Fruit fly (Drosophila melanogaster) whole organism, embryonic: Measurements from ENCODE around the gene CG2059.
A peak's percentile ranks its signal among the peaks of the same experiment; 100 is the strongest.

Experiments
- Aef1 ChIP-seq: fragments of 200-800 bp; sonication (Bioruptor generic); IDR thresholded peaks from 3 replicates; pipeline ENCODE4 v1.3.6; 2022; ENCODE audit warnings: missing biosample characterization, missing genetic modification characterization
- Asciz ChIP-seq: fragments of 200-800 bp; sonication (Bioruptor generic); optimal IDR thresholded peaks from 2 replicates; lab custom pipeline; 2017; ENCODE audit warnings: missing biosample characterization, mild to moderate bottlenecking, missing genetic modification characterization, missing genetic modification reagents
- Atf6 ChIP-seq: fragments of 200-800 bp; sonication (Bioruptor generic); IDR thresholded peaks from 2 replicates; pipeline ENCODE4 v1.3.6; 2022; ENCODE audit warnings: missing biosample characterization, missing genetic modification characterization
- Blimp-1 ChIP-seq: fragments of 200-800 bp; sonication (Bioruptor generic); optimal IDR thresholded peaks from 3 replicates; lab custom pipeline; 2018; ENCODE audit warnings: missing biosample characterization, missing genetic modification characterization, mild to moderate bottlenecking, moderate library complexity, missing genetic modification reagents
- CG10959 ChIP-seq: fragments of 200-800 bp; sonication (Bioruptor generic); IDR thresholded peaks from 2 replicates; pipeline ENCODE4 v1.3.6; 2022; ENCODE audit warnings: missing biosample characterization, missing genetic modification characterization
- CG11560 ChIP-seq: fragments of 200-800 bp; sonication (Bioruptor generic); IDR thresholded peaks from 3 replicates; pipeline ENCODE4 v1.3.6; 2022; ENCODE audit warnings: missing biosample characterization, missing genetic modification characterization
- CG12155 ChIP-seq: fragments of 200-800 bp; sonication (Bioruptor generic); optimal IDR thresholded peaks from 3 replicates; lab custom pipeline; 2016; ENCODE audit warnings: missing biosample characterization, missing genetic modification characterization
- CG12769 ChIP-seq: fragments of 200-800 bp; sonication (Bioruptor generic); optimal IDR thresholded peaks from 2 replicates; lab custom pipeline; 2019; ENCODE audit warnings: missing biosample characterization, mild to moderate bottlenecking, missing genetic modification characterization, moderate library complexity
- CG13123 ChIP-seq: fragments of 200-800 bp; sonication (Bioruptor generic); optimal IDR thresholded peaks from 2 replicates; lab custom pipeline; 2016; ENCODE audit warnings: missing biosample characterization, missing genetic modification characterization
- CG13296 ChIP-seq: fragments of 200-800 bp; sonication (Bioruptor generic); optimal IDR thresholded peaks from 3 replicates; lab custom pipeline; 2018; ENCODE audit warnings: missing biosample characterization, mild to moderate bottlenecking, missing genetic modification characterization
- CG15269 ChIP-seq: fragments of 200-800 bp; sonication (Bioruptor generic); optimal IDR thresholded peaks from 2 replicates; lab custom pipeline; 2018; ENCODE audit warnings: missing biosample characterization, mild to moderate bottlenecking, missing genetic modification characterization, moderate library complexity
- CG17612 ChIP-seq: fragments of 200-800 bp; sonication (Bioruptor generic); IDR thresholded peaks from 2 replicates; pipeline ENCODE4 v1.3.6; 2022; ENCODE audit warnings: missing biosample characterization, missing genetic modification characterization
- CG17829 ChIP-seq: fragments of 200-800 bp; optimal IDR thresholded peaks from 2 replicates; lab custom pipeline; 2019; ENCODE audit warnings: missing biosample characterization, mild to moderate bottlenecking, missing genetic modification characterization, moderate library complexity
- CG18599 ChIP-seq: fragments of 200-800 bp; sonication (Bioruptor generic); optimal IDR thresholded peaks from 3 replicates; lab custom pipeline; 2017; ENCODE audit warnings: missing biosample characterization, missing genetic modification characterization, mild to moderate bottlenecking, moderate library complexity, missing genetic modification reagents
- CG3995 ChIP-seq: fragments of 200-800 bp; sonication (Bioruptor generic); optimal IDR thresholded peaks from 3 replicates; lab custom pipeline; 2016; ENCODE audit warnings: missing biosample characterization, missing genetic modification characterization
- CG43689 ChIP-seq: fragments of 200-800 bp; sonication (Bioruptor generic); IDR thresholded peaks from 2 replicates; pipeline ENCODE4 v1.3.6; 2022; ENCODE audit warnings: missing biosample characterization, missing genetic modification characterization
- CG6254 ChIP-seq: fragments of 200-800 bp; sonication (Bioruptor generic); optimal IDR thresholded peaks from 3 replicates; lab custom pipeline; 2017; ENCODE audit warnings: mild to moderate bottlenecking, missing biosample characterization, missing genetic modification reagents, missing genetic modification characterization
- CG6654 ChIP-seq: fragments of 200-800 bp; sonication (Bioruptor generic); optimal IDR thresholded peaks from 2 replicates; lab custom pipeline; 2017; ENCODE audit warnings: missing biosample characterization, mild to moderate bottlenecking, missing genetic modification characterization
- CG6689 ChIP-seq: fragments of 200-800 bp; sonication (Bioruptor generic); IDR thresholded peaks from 2 replicates; pipeline ENCODE4 v1.3.6; 2022; ENCODE audit warnings: missing biosample characterization, missing genetic modification characterization
- CG7745 ChIP-seq: fragments of 200-800 bp; sonication (Bioruptor generic); optimal IDR thresholded peaks from 2 replicates; lab custom pipeline; 2018; ENCODE audit warnings: missing biosample characterization, mild to moderate bottlenecking, missing genetic modification characterization, moderate library complexity
- CG8359 ChIP-seq: fragments of 200-800 bp; sonication (Bioruptor generic); optimal IDR thresholded peaks from 2 replicates; lab custom pipeline; 2017; ENCODE audit warnings: missing biosample characterization, mild to moderate bottlenecking, missing genetic modification characterization, borderline replicate concordance
- CG8388 ChIP-seq: fragments of 200-800 bp; sonication (Bioruptor generic); optimal IDR thresholded peaks from 2 replicates; lab custom pipeline; 2019; ENCODE audit warnings: missing biosample characterization, mild to moderate bottlenecking, missing genetic modification characterization, moderate library complexity
- CG9727 ChIP-seq: fragments of 200-800 bp; sonication (Bioruptor generic); optimal IDR thresholded peaks from 3 replicates; lab custom pipeline; 2017; ENCODE audit warnings: missing biosample characterization, mild to moderate bottlenecking, missing genetic modification characterization
- CHES-1-like ChIP-seq: fragments of 200-800 bp; sonication (Bioruptor generic); optimal IDR thresholded peaks from 2 replicates; lab custom pipeline; 2016; ENCODE audit warnings: missing biosample characterization, missing genetic modification characterization
- Camta ChIP-seq: fragments of 200-800 bp; sonication (Bioruptor generic); optimal IDR thresholded peaks from 2 replicates; lab custom pipeline; 2016; ENCODE audit warnings: missing biosample characterization, missing genetic modification characterization
- Doc2 ChIP-seq: fragments of 200-800 bp; sonication (Bioruptor generic); IDR thresholded peaks from 2 replicates; pipeline ENCODE4 v1.3.6; 2022; ENCODE audit warnings: missing biosample characterization, missing genetic modification characterization
- Dref ChIP-seq: fragments of 200-800 bp; sonication (Bioruptor generic); IDR thresholded peaks from 2 replicates; pipeline ENCODE4 v1.3.6; 2022; ENCODE audit warnings: missing biosample characterization, missing genetic modification characterization
- HLH54F ChIP-seq: fragments of 200-800 bp; sonication (Bioruptor generic); optimal IDR thresholded peaks from 3 replicates; lab custom pipeline; 2016; ENCODE audit warnings: missing biosample characterization, missing genetic modification characterization
- MBD-R2 ChIP-seq: fragments of 200-800 bp; sonication (Bioruptor generic); IDR thresholded peaks from 2 replicates; pipeline ENCODE4 v1.3.6; 2022; ENCODE audit warnings: missing biosample characterization, missing genetic modification characterization
- Oaz ChIP-seq: fragments of 200-800 bp; sonication (Bioruptor generic); IDR thresholded peaks from 2 replicates; pipeline ENCODE4 v1.3.6; 2022; ENCODE audit warnings: missing biosample characterization, missing genetic modification characterization
- Sin3A ChIP-seq: fragments of >200 bp; optimal IDR thresholded peaks from 2 replicates; lab custom pipeline; 2018
- TFAM ChIP-seq: fragments of 200-800 bp; sonication (Bioruptor generic); optimal IDR thresholded peaks from 2 replicates; lab custom pipeline; 2017; ENCODE audit warnings: missing biosample characterization, missing genetic modification characterization, inconsistent platforms
- ac ChIP-seq: fragments of 200-800 bp; sonication (Bioruptor generic); optimal IDR thresholded peaks from 3 replicates; lab custom pipeline; 2017; ENCODE audit warnings: missing biosample characterization, mild to moderate bottlenecking, missing genetic modification characterization
- bbx ChIP-seq: fragments of 200-800 bp; sonication (Bioruptor generic); IDR thresholded peaks from 2 replicates; pipeline ENCODE4 v1.3.6; 2022; ENCODE audit warnings: missing biosample characterization, missing genetic modification characterization; ENCODE audit not compliant: partially characterized antibody
- bcd ChIP-seq: fragments of 200-800 bp; sonication (Bioruptor generic); optimal IDR thresholded peaks from 2 replicates; lab custom pipeline; 2017; ENCODE audit warnings: missing biosample characterization, mild to moderate bottlenecking, missing genetic modification characterization
- cg ChIP-seq: fragments of 200-800 bp; sonication (Bioruptor generic); optimal IDR thresholded peaks from 3 replicates; lab custom pipeline; 2019; ENCODE audit warnings: missing biosample characterization, mild to moderate bottlenecking, missing genetic modification characterization, moderate library complexity
- ci ChIP-seq: fragments of 200-800 bp; sonication (Bioruptor generic); IDR thresholded peaks from 3 replicates; pipeline ENCODE4 v1.3.6; 2022; ENCODE audit warnings: missing biosample characterization, missing genetic modification characterization
- dan ChIP-seq: fragments of 200-800 bp; sonication (Bioruptor generic); IDR thresholded peaks from 2 replicates; pipeline ENCODE4 v1.3.6; 2022; ENCODE audit warnings: missing biosample characterization, missing genetic modification characterization
- dimm ChIP-seq: fragments of 200-800 bp; sonication (Bioruptor generic); IDR thresholded peaks from 2 replicates; pipeline ENCODE4 v1.3.6; 2022; ENCODE audit warnings: missing biosample characterization, missing genetic modification characterization
- ftz-f1 ChIP-seq: fragments of 200-800 bp; sonication (Bioruptor generic); optimal IDR thresholded peaks from 2 replicates; lab custom pipeline; 2016; ENCODE audit warnings: missing biosample characterization, missing genetic modification characterization
- gro ChIP-seq: fragments of 200-800 bp; sonication (Bioruptor generic); optimal IDR thresholded peaks from 2 replicates; lab custom pipeline; 2016; ENCODE audit warnings: missing biosample characterization, missing genetic modification characterization
- hbn ChIP-seq: fragments of 200-800 bp; sonication (Bioruptor generic); IDR thresholded peaks from 2 replicates; pipeline ENCODE4 v1.3.6; 2022; ENCODE audit warnings: missing biosample characterization, missing genetic modification characterization; ENCODE audit not compliant: partially characterized antibody
- insv ChIP-seq, 2 experiments: fragments of 200-800 bp; sonication (Bioruptor generic); optimal IDR thresholded peaks; 3 replicates each; lab custom pipeline; 2016 to 2018; ENCODE audit warnings: missing biosample characterization in 2 of 2, missing genetic modification characterization in 2 of 2
- lab ChIP-seq: fragments of 200-800 bp; sonication (Bioruptor generic); optimal IDR thresholded peaks from 3 replicates; lab custom pipeline; 2017; ENCODE audit warnings: missing biosample characterization, missing genetic modification characterization, mild to moderate bottlenecking, moderate library complexity, missing genetic modification reagents
- lilli ChIP-seq: fragments of 200-800 bp; sonication (Bioruptor generic); optimal IDR thresholded peaks from 3 replicates; lab custom pipeline; 2016; ENCODE audit warnings: missing biosample characterization, missing genetic modification characterization
- lov ChIP-seq, 2 experiments: fragments of 200-800 bp in 1 of 2; fragments of >200 bp in 1 of 2; sonication (Bioruptor generic) in 1 of 2; IDR thresholded peaks in 1 of 2; optimal IDR thresholded peaks in 1 of 2; 2 replicates in 1 of 2; 3 replicates in 1 of 2; pipeline versions ENCODE4 v1.3.6 to Lab custom; 2017 to 2022; ENCODE audit warnings: missing biosample characterization in 1 of 2, missing genetic modification characterization in 1 of 2
- pfk ChIP-seq: fragments of 200-800 bp; sonication (Bioruptor generic); optimal IDR thresholded peaks from 2 replicates; lab custom pipeline; 2018; ENCODE audit warnings: missing biosample characterization, mild to moderate bottlenecking, missing genetic modification characterization, moderate library complexity
- rib ChIP-seq: fragments of 200-800 bp; sonication (Bioruptor generic); IDR thresholded peaks from 2 replicates; pipeline ENCODE4 v1.3.6; 2022; ENCODE audit warnings: missing biosample characterization, missing genetic modification characterization
- sens-2 ChIP-seq: fragments of 200-800 bp; sonication (Bioruptor generic); IDR thresholded peaks from 2 replicates; pipeline ENCODE4 v1.3.6; 2022; ENCODE audit warnings: missing biosample characterization, missing genetic modification characterization
- slp2 ChIP-seq: fragments of 200-800 bp; sonication (Bioruptor generic); optimal IDR thresholded peaks from 2 replicates; lab custom pipeline; 2016; ENCODE audit warnings: missing biosample characterization, missing genetic modification characterization
- toy ChIP-seq: fragments of 200-800 bp; sonication (Bioruptor generic); IDR thresholded peaks from 2 replicates; pipeline ENCODE4 v1.3.6; 2022; ENCODE audit warnings: missing biosample characterization, missing genetic modification characterization
- yki ChIP-seq: fragments of >200 bp; optimal IDR thresholded peaks from 3 replicates; lab custom pipeline; 2018

CG2059 gene

dm6 chrX:7334801-7335176, 48.6 kb downstream of the CG2059 start (continued):
- TF ChIP-seq CG11560 (tag; lab: Robert Waterston, UW) (peak; percentile 44; the same call in 1 of the 3 replicates), CG13296 (peak; percentile 73), MBD-R2 (GFP tag; lab: Robert Waterston, UW) (peak; percentile 37; the same call in 1 of the 2 replicates), hbn (GFP tag; lab: Robert Waterston, UW) (no peak), slp2 (GFP tag; lab: Kevin White, UChicago) (no peak), CG7745 (tag; lab: Kevin White, UChicago) (no peak), Sin3A (no peak), ac (GFP tag; lab: Kevin White, UChicago) (no peak), Asciz (peak; percentile 73), TFAM (no peak), CG12155 (peak; percentile 21), ftz-f1 (no peak), CG10959 (GFP tag; lab: Robert Waterston, UW) (0 out of 2 replicates have a peak, but pooled peaks have one; percentile 14), HLH54F (no peak), CG18599 (peak; percentile 81), Oaz (GFP tag; lab: Robert Waterston, UW) (peak; percentile 59), dan (no peak), CG6654 (no peak), pfk (GFP tag; lab: Kevin White, UChicago) (no peak), Blimp-1 (GFP tag; lab: Kevin White, UChicago) (peak; percentile 81), CG12769 (tag; lab: Kevin White, UChicago) (no peak), cg (GFP tag; lab: Kevin White, UChicago) (no peak), insv (GFP tag; optimal IDR thresholded peaks at IDR 0.05; lab: Kevin White, UChicago) (no peak), ci (GFP tag; lab: Robert Waterston, UW) (no peak), CG3995 (GFP tag; lab: Kevin White, UChicago) (no peak), CG6254 (GFP tag; lab: Kevin White, UChicago) (peak; percentile 60), CG9727 (peak; percentile 73), Doc2 (GFP tag; lab: Robert Waterston, UW) (no peak), Aef1 (0 out of 3 replicates have a peak, but pooled peaks have one; percentile 28), CG8388 (GFP tag; lab: Kevin White, UChicago) (peak; percentile 82), lab (GFP tag; lab: Kevin White, UChicago) (peak; percentile 83), Camta (GFP tag; lab: Kevin White, UChicago) (no peak), gro (GFP tag; lab: Kevin White, UChicago) (no peak), toy (GFP tag; lab: Robert Waterston, UW) (no peak), lilli (no peak), CG43689 (GFP tag; lab: Robert Waterston, UW) (no peak), CG6689 (GFP tag; lab: Robert Waterston, UW) (peak; percentile 82), rib (GFP tag; lab: Robert Waterston, UW) (0 out of 2 replicates have a peak, but pooled peaks have one; percentile 59), CG15269 (tag; lab: Kevin White, UChicago) (peak; percentile 85), bbx (GFP tag; lab: Robert Waterston, UW) (no peak), CHES-1-like (no peak), Dref (GFP tag; lab: Robert Waterston, UW) (no peak), CG8359 (GFP tag; lab: Kevin White, UChicago) (no peak), dimm (no peak), CG17829 (tag; lab: Kevin White, UChicago) (peak; percentile 90), CG13123 (peak; percentile 12), CG17612 (GFP tag; lab: Robert Waterston, UW) (no peak), sens-2 (GFP tag; lab: Robert Waterston, UW) (no peak), bcd (GFP tag; lab: Kevin White, UChicago) (peak; percentile 75), Atf6 (peak; percentile 84), yki (no peak), lov (optimal IDR thresholded peaks at IDR 0.05; lab: Kevin White, UChicago) (no peak), lov (GFP tag; IDR thresholded peaks at IDR 0.05; lab: Robert Waterston, UW) (no peak)
